Worm (Caenorhabditis elegans) whole organism, L2 larva: Measurements from ENCODE around the gene urb-1.
A peak's percentile ranks its signal among the peaks of the same experiment; 100 is the strongest.

Source experiments
- C34F6.9 ChIP-seq: fragments of 150-350 bp; optimal IDR thresholded peaks from 2 replicates; lab custom pipeline; 2014; ENCODE audit warnings: missing biosample characterization, missing genetic modification characterization
- F13H6.1 ChIP-seq: sonication (generic microtip); optimal IDR thresholded peaks from 2 replicates; lab custom pipeline; 2016; ENCODE audit warnings: missing genetic modification characterization, missing compliant biosample characterization
- R02D3.7 ChIP-seq: fragments of 150-350 bp; optimal IDR thresholded peaks from 2 replicates; lab custom pipeline; 2014; ENCODE audit warnings: missing biosample characterization, missing genetic modification characterization
- Y55F3AM.14 ChIP-seq: fragments of 200-800 bp; sonication (Bioruptor generic); optimal IDR thresholded peaks from 2 replicates; lab custom pipeline; 2018; ENCODE audit warnings: mild to moderate bottlenecking, missing genetic modification characterization, missing compliant biosample characterization
- ZK546.5 ChIP-seq: sonication (generic microtip); optimal IDR thresholded peaks from 2 replicates; lab custom pipeline; 2017; ENCODE audit warnings: missing biosample characterization, missing genetic modification characterization
- aly-2 ChIP-seq: fragments of 150-350 bp; optimal IDR thresholded peaks from 2 replicates; lab custom pipeline; 2014; ENCODE audit warnings: missing biosample characterization, missing genetic modification characterization
- ama-1 ChIP-seq: fragments of 150-350 bp; optimal IDR thresholded peaks from 2 replicates; lab custom pipeline; 2018; ENCODE audit warnings: inconsistent platforms
- blmp-1 ChIP-seq: sonication (generic microtip); optimal IDR thresholded peaks from 2 replicates; lab custom pipeline; 2017; ENCODE audit warnings: missing genetic modification characterization, mild to moderate bottlenecking, missing compliant biosample characterization, antibody characterized with exemption, moderate library complexity; ENCODE audit not compliant: insufficient read depth
- ceh-16 ChIP-seq: fragments of 150-350 bp; optimal IDR thresholded peaks from 2 replicates; lab custom pipeline; 2014; ENCODE audit warnings: missing biosample characterization, missing genetic modification characterization
- ceh-82 ChIP-seq: fragments of 150-350 bp; optimal IDR thresholded peaks from 2 replicates; lab custom pipeline; 2014; ENCODE audit warnings: missing biosample characterization, missing genetic modification characterization
- crh-2 ChIP-seq: sonication (generic microtip); optimal IDR thresholded peaks from 2 replicates; lab custom pipeline; 2017; ENCODE audit warnings: missing biosample characterization, missing genetic modification characterization
- dmd-4 ChIP-seq: sonication (generic microtip); optimal IDR thresholded peaks from 2 replicates; lab custom pipeline; 2017; ENCODE audit warnings: missing biosample characterization, missing genetic modification characterization
- egl-27 ChIP-seq: sonication (generic microtip); optimal IDR thresholded peaks from 3 replicates; lab custom pipeline; 2017; ENCODE audit warnings: missing biosample characterization, missing genetic modification reagents, missing genetic modification characterization
- elt-1 ChIP-seq: fragments of 150-350 bp; optimal IDR thresholded peaks from 2 replicates; lab custom pipeline; 2014; ENCODE audit warnings: missing biosample characterization, missing genetic modification characterization
- elt-3 ChIP-seq: sonication (generic microtip); optimal IDR thresholded peaks from 2 replicates; lab custom pipeline; 2017; ENCODE audit warnings: missing biosample characterization, missing genetic modification characterization
- fos-1 ChIP-seq: fragments of 150-350 bp; optimal IDR thresholded peaks from 2 replicates; lab custom pipeline; 2014; ENCODE audit warnings: missing biosample characterization, missing genetic modification characterization
- gmeb-1 ChIP-seq: fragments of 150-350 bp; optimal IDR thresholded peaks from 2 replicates; lab custom pipeline; 2014; ENCODE audit warnings: missing biosample characterization, missing genetic modification characterization
- lin-11 ChIP-seq: fragments of 150-350 bp; sonication (generic microtip); optimal IDR thresholded peaks from 2 replicates; lab custom pipeline; 2014; ENCODE audit warnings: missing biosample characterization, missing genetic modification characterization, inconsistent platforms, mixed read lengths
- lin-13 ChIP-seq: fragments of 150-350 bp; optimal IDR thresholded peaks from 2 replicates; lab custom pipeline; 2014; ENCODE audit warnings: missing biosample characterization, missing genetic modification reagents, missing genetic modification characterization
- lin-39 ChIP-seq: fragments of 150-350 bp; optimal IDR thresholded peaks from 2 replicates; lab custom pipeline; 2014; ENCODE audit warnings: missing biosample characterization, missing genetic modification reagents, missing genetic modification characterization
- mab-5 ChIP-seq: fragments of 150-350 bp; optimal IDR thresholded peaks from 2 replicates; lab custom pipeline; 2014; ENCODE audit warnings: missing biosample characterization, missing genetic modification characterization
- mbf-1 ChIP-seq: sonication (generic microtip); optimal IDR thresholded peaks from 2 replicates; lab custom pipeline; 2017; ENCODE audit warnings: missing biosample characterization, missing genetic modification characterization
- mdl-1 ChIP-seq, 2 experiments: fragments of 150-350 bp in 1 of 2; sonication (generic microtip) in 1 of 2; optimal IDR thresholded peaks; 2 replicates each; lab custom pipeline; 2017; ENCODE audit warnings: missing biosample characterization in 2 of 2, missing genetic modification characterization in 2 of 2
- nhr-10 ChIP-seq: sonication (generic microtip); optimal IDR thresholded peaks from 2 replicates; lab custom pipeline; 2017; ENCODE audit warnings: missing biosample characterization, missing genetic modification characterization
- nhr-11 ChIP-seq: fragments of 150-350 bp; optimal IDR thresholded peaks from 2 replicates; lab custom pipeline; 2014; ENCODE audit warnings: missing biosample characterization, missing genetic modification characterization
- nhr-12 ChIP-seq: fragments of 150-350 bp; optimal IDR thresholded peaks from 2 replicates; lab custom pipeline; 2014; ENCODE audit warnings: missing biosample characterization, missing genetic modification characterization
- nhr-129 ChIP-seq: fragments of 150-350 bp; optimal IDR thresholded peaks from 2 replicates; lab custom pipeline; 2014; ENCODE audit warnings: missing biosample characterization, missing genetic modification characterization
- nhr-21 ChIP-seq: fragments of 150-350 bp; optimal IDR thresholded peaks from 2 replicates; lab custom pipeline; 2014; ENCODE audit warnings: missing biosample characterization, missing genetic modification characterization
- nhr-23 ChIP-seq: fragments of 150-350 bp; optimal IDR thresholded peaks from 2 replicates; lab custom pipeline; 2014; ENCODE audit warnings: missing biosample characterization, missing genetic modification reagents, missing genetic modification characterization
- nhr-237 ChIP-seq: fragments of 150-350 bp; optimal IDR thresholded peaks from 2 replicates; lab custom pipeline; 2014; ENCODE audit warnings: missing biosample characterization, missing genetic modification characterization
- nhr-25 ChIP-seq: fragments of 150-350 bp; sonication (generic microtip); optimal IDR thresholded peaks from 3 replicates; lab custom pipeline; 2014; ENCODE audit warnings: missing biosample characterization, missing genetic modification characterization
- nhr-6 ChIP-seq: fragments of 150-350 bp; optimal IDR thresholded peaks from 2 replicates; lab custom pipeline; 2014; ENCODE audit warnings: missing biosample characterization, missing genetic modification characterization
- nhr-77 ChIP-seq: fragments of 150-350 bp; optimal IDR thresholded peaks from 2 replicates; lab custom pipeline; 2014; ENCODE audit warnings: missing biosample characterization, missing genetic modification characterization
- peb-1 ChIP-seq: fragments of 150-350 bp; optimal IDR thresholded peaks from 2 replicates; lab custom pipeline; 2014; ENCODE audit warnings: missing biosample characterization, missing genetic modification characterization
- sem-4 ChIP-seq: fragments of 150-350 bp; optimal IDR thresholded peaks from 2 replicates; lab custom pipeline; 2014; ENCODE audit warnings: missing biosample characterization, missing genetic modification reagents, missing genetic modification characterization
- skn-1 ChIP-seq: sonication (generic microtip); optimal IDR thresholded peaks from 2 replicates; lab custom pipeline; 2017; ENCODE audit warnings: missing biosample characterization, missing genetic modification characterization
- sma-3 ChIP-seq: sonication (generic microtip); optimal IDR thresholded peaks from 2 replicates; lab custom pipeline; 2016; ENCODE audit warnings: missing genetic modification reagents, missing genetic modification characterization, missing compliant biosample characterization
- sma-9 ChIP-seq, 2 experiments: fragments of 150-350 bp in 1 of 2; sonication (generic microtip) in 1 of 2; optimal IDR thresholded peaks; 2 replicates each; lab custom pipeline; 2014 to 2016; ENCODE audit warnings: missing genetic modification characterization in 2 of 2, mild to moderate bottlenecking in 1 of 2, missing biosample characterization in 1 of 2, missing compliant biosample characterization in 1 of 2, missing genetic modification reagents in 1 of 2, moderate library complexity in 1 of 2
- snpc-4 ChIP-seq: fragments of 150-350 bp; optimal IDR thresholded peaks from 2 replicates; lab custom pipeline; 2014; ENCODE audit warnings: missing biosample characterization, missing genetic modification characterization
- unc-39 ChIP-seq: fragments of 150-350 bp; optimal IDR thresholded peaks from 2 replicates; lab custom pipeline; 2014; ENCODE audit warnings: missing biosample characterization, missing genetic modification characterization
- unc-55 ChIP-seq: fragments of 150-350 bp; sonication (generic microtip); optimal IDR thresholded peaks from 3 replicates; lab custom pipeline; 2014; ENCODE audit warnings: missing biosample characterization, missing genetic modification reagents, missing genetic modification characterization
- unc-62 ChIP-seq: fragments of 150-350 bp; optimal IDR thresholded peaks from 2 replicates; lab custom pipeline; 2014; ENCODE audit warnings: missing biosample characterization, missing genetic modification reagents, missing genetic modification characterization
- zag-1 ChIP-seq: fragments of 150-350 bp; optimal IDR thresholded peaks from 2 replicates; lab custom pipeline; 2014; ENCODE audit warnings: missing biosample characterization, missing genetic modification characterization
- ztf-1 ChIP-seq: fragments of 200-800 bp; sonication (Bioruptor generic); conservative IDR thresholded peaks from 2 replicates; pipeline ENCODE4 v1.3.6; 2022; ENCODE audit warnings: missing genetic modification characterization, missing compliant biosample characterization
- ztf-11 ChIP-seq: sonication (generic microtip); optimal IDR thresholded peaks from 2 replicates; lab custom pipeline; 2017; ENCODE audit warnings: missing biosample characterization, missing genetic modification characterization
- ztf-4 ChIP-seq: fragments of 150-350 bp; optimal IDR thresholded peaks from 2 replicates; lab custom pipeline; 2014; ENCODE audit warnings: missing biosample characterization, missing genetic modification characterization

urb-1 gene

DNA sequence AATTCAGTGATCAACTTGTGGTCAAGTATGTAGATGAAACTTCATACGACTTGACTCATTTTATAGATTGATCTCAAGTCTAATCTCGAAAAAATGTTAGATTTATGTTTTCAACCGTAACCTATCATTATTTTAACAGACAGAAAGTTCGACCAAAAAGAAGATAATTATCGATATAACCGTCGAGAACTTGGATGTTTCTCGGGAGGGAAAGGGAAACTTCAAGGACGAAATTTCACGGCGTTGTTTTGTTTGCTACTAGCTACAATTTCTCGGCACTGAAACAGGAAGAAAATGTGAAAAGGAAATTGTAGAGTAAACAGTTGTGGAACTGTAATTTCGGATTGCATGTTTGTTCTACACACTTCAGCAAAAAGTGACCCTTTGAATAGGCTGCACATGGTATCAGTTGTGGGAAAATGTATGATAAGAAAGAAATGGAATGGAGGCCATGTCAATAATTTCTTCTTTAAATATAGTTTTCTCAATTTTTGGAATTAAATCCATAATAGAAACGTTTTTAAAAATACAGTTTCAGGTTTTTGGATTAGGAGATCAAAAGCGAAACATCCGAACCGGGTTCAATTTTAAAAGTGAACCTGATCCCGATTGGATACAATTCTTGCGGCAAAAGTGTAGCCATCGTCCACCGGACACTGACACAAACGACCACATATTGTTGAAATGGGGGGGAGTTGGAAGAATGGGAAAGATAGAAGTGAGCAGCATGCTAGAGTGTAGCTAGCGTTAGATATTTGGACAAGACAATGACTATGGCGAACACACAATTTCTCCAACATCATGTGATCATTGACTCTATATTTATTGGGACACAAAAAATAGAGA, 6.8 kb upstream of the urb-1 start:
- peak; percentile 26 for TF ChIP-seq sma-9 (GFP tag; optimal IDR thresholded peaks at IDR 0.05; lab: Kevin White, UChicago)
- no peak for TF ChIP-seq sma-9 (tag; optimal IDR thresholded peaks at IDR 0.05; lab: Kevin White, UChicago)
- TF ChIP-seq sma-3 (GFP tag; lab: Kevin White, UChicago) = peak; percentile 49
- peak; percentile 21 for TF ChIP-seq crh-2
- peak; percentile 3 for TF ChIP-seq blmp-1 (tag; lab: Kevin White, UChicago)
- no peak for TF ChIP-seq ama-1 (lab: Kevin White, UChicago)
- no peak for TF ChIP-seq nhr-25
- TF ChIP-seq nhr-129 (tag; lab: Kevin White, UChicago) = peak; percentile 18
- TF ChIP-seq, all 48 proteins: peak for 5

DNA sequence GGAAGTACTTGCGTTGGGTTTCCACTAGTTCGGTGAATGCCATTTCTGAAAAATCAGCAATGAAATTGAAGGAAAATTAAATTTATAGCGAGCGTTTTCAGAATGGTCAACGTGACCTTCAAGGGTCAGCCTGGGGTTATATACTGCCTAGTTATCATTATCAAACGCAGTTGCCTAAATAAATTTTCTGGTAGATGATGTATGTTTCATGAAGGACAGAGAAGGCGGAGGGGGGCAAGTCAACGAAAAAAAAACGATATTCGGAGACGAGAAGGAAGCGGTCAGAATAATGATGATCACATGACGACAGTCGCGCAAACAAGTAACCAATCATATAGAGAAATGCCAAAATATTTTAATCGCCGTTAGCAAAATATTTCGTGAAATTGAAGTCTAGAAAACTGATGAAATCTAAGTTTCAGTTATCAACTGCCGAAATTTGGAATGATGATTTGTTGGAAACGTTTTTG, 6.0 kb upstream of the urb-1 start, which contains the start of gene alh-4:
TSS of gene alh-4 (minus strand) at position 51 of the 470 bp plus-strand sequence.
- peak; percentile 61 for TF ChIP-seq sma-3 (GFP tag; lab: Kevin White, UChicago)
- peak; percentile 66 for TF ChIP-seq nhr-25
- TF ChIP-seq gmeb-1 = peak; percentile 19
- TF ChIP-seq blmp-1 (tag; lab: Kevin White, UChicago) = peak; percentile 3
- peak; percentile 21 for TF ChIP-seq sma-9 (GFP tag; optimal IDR thresholded peaks at IDR 0.05; lab: Kevin White, UChicago)
- no peak for TF ChIP-seq sma-9 (tag; optimal IDR thresholded peaks at IDR 0.05; lab: Kevin White, UChicago)
- TF ChIP-seq nhr-21 = peak; percentile 6
- TF ChIP-seq peb-1 = no peak
- peak; percentile 16 for TF ChIP-seq nhr-129 (tag; lab: Kevin White, UChicago)
- TF ChIP-seq unc-39 = no peak

DNA sequence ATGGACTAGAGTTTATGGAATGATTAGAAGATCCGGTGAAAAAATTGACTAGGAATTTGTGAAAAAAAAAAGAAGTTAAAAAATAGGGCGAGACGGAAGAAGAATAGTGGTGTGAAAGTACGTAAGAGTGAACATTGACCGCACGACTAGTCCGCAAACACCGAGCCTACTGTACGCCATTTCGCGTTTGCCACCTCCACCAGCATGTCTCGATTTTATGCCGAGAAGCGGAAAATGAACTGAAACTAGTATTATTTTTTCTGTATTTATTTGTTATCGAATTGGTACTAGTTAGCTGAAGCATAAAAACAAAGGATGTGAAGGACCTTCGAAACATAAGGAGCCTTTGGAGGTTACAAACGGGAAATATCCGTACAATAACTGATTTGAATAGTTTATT, 3.5 kb upstream of the urb-1 start:
- TF ChIP-seq sma-9 (GFP tag; optimal IDR thresholded peaks at IDR 0.05; lab: Kevin White, UChicago) = peak; percentile 10
- no peak for TF ChIP-seq sma-9 (tag; optimal IDR thresholded peaks at IDR 0.05; lab: Kevin White, UChicago)
- peak; percentile 20 for TF ChIP-seq sem-4 (tag; lab: Kevin White, UChicago)
- TF ChIP-seq dmd-4 (tag; lab: Kevin White, UChicago) = no peak
- no peak for TF ChIP-seq unc-39
- no peak for TF ChIP-seq unc-62
- no peak for TF ChIP-seq ceh-82 (tag; lab: Kevin White, UChicago)
- TF ChIP-seq mdl-1 (tag; optimal IDR thresholded peaks at IDR 0.05; lab: Kevin White, UChicago) = no peak
- TF ChIP-seq lin-11 = no peak
- peak; percentile 30 for TF ChIP-seq sma-3 (GFP tag; lab: Kevin White, UChicago)
- TF ChIP-seq Y55F3AM.14 (GFP tag; lab: Kevin White, UChicago) = no peak
- no peak for TF ChIP-seq elt-1 (tag; lab: Kevin White, UChicago)
- no peak for TF ChIP-seq aly-2
- no peak for TF ChIP-seq nhr-77
- TF ChIP-seq nhr-6 = peak; percentile 4
- TF ChIP-seq C34F6.9 (tag; lab: Kevin White, UChicago) = peak; percentile 57
- TF ChIP-seq crh-2 = peak; percentile 53
- no peak for TF ChIP-seq ztf-1 (GFP tag; lab: Robert Waterston, UW)
- TF ChIP-seq F13H6.1 = peak; percentile 65
- TF ChIP-seq skn-1 (tag; lab: Kevin White, UChicago) = no peak
- no peak for TF ChIP-seq lin-39 (tag; lab: Kevin White, UChicago)
- TF ChIP-seq nhr-10 (tag; lab: Kevin White, UChicago) = no peak
- no peak for TF ChIP-seq mab-5 (tag; lab: Kevin White, UChicago)
- TF ChIP-seq lin-13 (GFP tag; lab: Kevin White, UChicago) = peak; percentile 24
- TF ChIP-seq ceh-16 (tag; lab: Kevin White, UChicago) = no peak
- TF ChIP-seq ZK546.5 = no peak
- TF ChIP-seq zag-1 (tag; lab: Kevin White, UChicago) = no peak
- no peak for TF ChIP-seq snpc-4 (tag; lab: Kevin White, UChicago)
- no peak for TF ChIP-seq R02D3.7 (tag; lab: Kevin White, UChicago)
- TF ChIP-seq nhr-25 = peak; percentile 45
- TF ChIP-seq gmeb-1 = no peak
- no peak for TF ChIP-seq ama-1 (lab: Kevin White, UChicago)
- peak; percentile 32 for TF ChIP-seq fos-1 (tag; lab: Kevin White, UChicago)
- TF ChIP-seq nhr-11 = no peak
- no peak for TF ChIP-seq egl-27
- TF ChIP-seq nhr-23 (tag; lab: Kevin White, UChicago) = no peak
- TF ChIP-seq ztf-11 = no peak
- no peak for TF ChIP-seq peb-1
- peak; percentile 5 for TF ChIP-seq nhr-129 (tag; lab: Kevin White, UChicago)
- TF ChIP-seq mbf-1 (tag; lab: Kevin White, UChicago) = no peak
- TF ChIP-seq unc-55 = peak; percentile 58
- TF ChIP-seq nhr-21 = peak; percentile 22
- no peak for TF ChIP-seq elt-3 (tag; lab: Kevin White, UChicago)
- no peak for TF ChIP-seq nhr-237 (tag; lab: Kevin White, UChicago)
- no peak for TF ChIP-seq ztf-4 (tag; lab: Kevin White, UChicago)
- TF ChIP-seq nhr-12 (tag; lab: Kevin White, UChicago) = no peak
